Worm (Caenorhabditis elegans): ENCODE data around the gene T21C9.6.

Gene T21C9.6

DNA sequence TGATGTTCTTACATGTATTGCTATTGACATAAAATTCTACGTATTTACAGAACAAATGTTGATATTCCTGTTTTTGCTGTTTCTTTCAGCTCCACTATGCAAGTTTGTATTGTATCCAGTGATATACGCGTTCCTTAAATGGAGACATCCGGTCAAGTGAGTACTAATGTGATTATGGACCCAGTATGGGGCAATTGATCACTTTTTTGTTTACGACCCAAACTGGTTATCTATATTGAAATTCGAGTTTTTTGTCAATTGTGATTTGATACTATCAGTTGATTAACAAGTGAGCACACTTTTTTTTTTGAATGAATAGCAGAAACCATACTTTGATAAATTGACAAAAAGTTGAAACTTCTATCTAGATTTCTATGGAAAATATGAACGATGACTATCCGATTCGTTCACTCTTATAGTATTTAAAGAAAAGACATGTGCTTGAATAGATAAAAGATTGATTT lies at the start of gene T21C9.6:
Gene T21C9.6, plus strand, starts transcription at position 51 of the 464 bp plus-strand sequence.
- TF ChIP-seq ZK337.2 (GFP tag; IDR thresholded peaks at IDR 0.05) (no peak), hlh-11 (tag; optimal IDR thresholded peaks at IDR 0.05) (peak; percentile 16), nhr-28 (tag; optimal IDR thresholded peaks at IDR 0.05) (peak; percentile 61), php-3 (GFP tag; IDR thresholded peaks at IDR 0.05) (0 out of 2 replicates have a peak, but pooled peaks have one; percentile 27), unc-62 (GFP tag; optimal IDR thresholded peaks at IDR 0.05 in 1 of 2) (peak in 1 of 2 experiments; percentile 9), unc-62 (tag; optimal IDR thresholded peaks at IDR 0.05) (no peak), daf-16 (GFP tag; optimal IDR thresholded peaks at IDR 0.05) (no peak), daf-16 (tag; optimal IDR thresholded peaks at IDR 0.05) (peak; percentile 47), dve-1 (tag; optimal IDR thresholded peaks at IDR 0.05; ENCODE audit: insufficient read depth) (peak; percentile 11), pqm-1 (tag; optimal IDR thresholded peaks at IDR 0.05) (peak; percentile 75), nhr-25 (tag; optimal IDR thresholded peaks at IDR 0.05; ENCODE audit: borderline replicate concordance, insufficient read depth) (no peak), daf-8 (GFP tag; IDR thresholded peaks at IDR 0.05) (no peak), nhr-77 (tag; optimal IDR thresholded peaks at IDR 0.05) (peak; percentile 21)

DNA sequence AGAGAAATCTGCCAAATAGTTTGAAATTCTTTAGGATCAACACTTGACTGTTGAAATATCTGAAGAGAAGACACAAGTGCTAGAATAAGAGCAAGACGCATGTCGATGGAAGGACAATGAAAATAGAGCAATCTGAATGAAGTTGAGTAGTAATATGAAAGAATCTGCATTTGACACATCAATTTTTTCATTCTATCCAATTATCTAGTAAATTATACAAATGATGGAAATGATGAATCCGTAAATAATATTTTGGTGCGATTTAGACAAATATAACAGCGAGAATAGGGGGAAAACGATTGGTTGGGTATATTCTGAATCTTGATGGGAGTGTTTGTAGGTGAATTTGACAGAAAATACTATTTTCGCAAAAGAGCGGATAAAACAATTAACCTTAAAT lies 49.0 kb upstream of the T21C9.6 start, which contains the start of gene txt-10:
Gene txt-10, minus strand, starts transcription at position 101 of the 400 bp plus-strand sequence.
- TF ChIP-seq dmd-8 (GFP tag; IDR thresholded peaks at IDR 0.05) (no peak), mep-1 (tag; optimal IDR thresholded peaks at IDR 0.05) (peak; percentile 9), rbr-2 (tag; optimal IDR thresholded peaks at IDR 0.05) (no peak), dve-1 (tag; optimal IDR thresholded peaks at IDR 0.05; ENCODE audit: insufficient read depth) (no peak), ceh-32 (tag; optimal IDR thresholded peaks at IDR 0.05; ENCODE audit: poor library complexity) (no peak), F44E2.7 (GFP tag; IDR thresholded peaks at IDR 0.05) (no peak), ama-1 (optimal IDR thresholded peaks at IDR 0.05) (no peak), mdl-1 (tag; optimal IDR thresholded peaks at IDR 0.05) (no peak), php-3 (GFP tag; IDR thresholded peaks at IDR 0.05) (no peak), pha-4 (GFP tag; IDR thresholded peaks at IDR 0.05) (no peak), pha-4 (tag; optimal IDR thresholded peaks at IDR 0.05) (no peak), unc-62 (GFP tag; optimal IDR thresholded peaks at IDR 0.05 in 1 of 2) (peak in 1 of 2 experiments; percentile 88), unc-62 (tag; optimal IDR thresholded peaks at IDR 0.05) (no peak), Y48G9A.11 (GFP tag; IDR thresholded peaks at IDR 0.05) (no peak), zip-2 (tag; optimal IDR thresholded peaks at IDR 0.05) (no peak), aly-2 (tag; optimal IDR thresholded peaks at IDR 0.05) (no peak), dmd-9 (GFP tag; IDR thresholded peaks at IDR 0.05) (no peak), unc-130 (GFP tag; optimal IDR thresholded peaks at IDR 0.05) (no peak), lin-39 (tag; optimal IDR thresholded peaks at IDR 0.05) (no peak), nhr-41 (GFP tag; IDR thresholded peaks at IDR 0.05) (no peak), dpl-1 (GFP tag; optimal IDR thresholded peaks at IDR 0.05) (no peak), F10B5.3 (tag; optimal IDR thresholded peaks at IDR 0.05) (no peak), daf-19 (GFP tag; conservative IDR thresholded peaks at IDR 0.05) (no peak), aha-1 (tag) (peak; percentile 34), F49E8.2 (tag; optimal IDR thresholded peaks at IDR 0.05; ENCODE audit: borderline replicate concordance) (no peak), R02D3.7 (tag; optimal IDR thresholded peaks at IDR 0.05) (no peak)

DNA sequence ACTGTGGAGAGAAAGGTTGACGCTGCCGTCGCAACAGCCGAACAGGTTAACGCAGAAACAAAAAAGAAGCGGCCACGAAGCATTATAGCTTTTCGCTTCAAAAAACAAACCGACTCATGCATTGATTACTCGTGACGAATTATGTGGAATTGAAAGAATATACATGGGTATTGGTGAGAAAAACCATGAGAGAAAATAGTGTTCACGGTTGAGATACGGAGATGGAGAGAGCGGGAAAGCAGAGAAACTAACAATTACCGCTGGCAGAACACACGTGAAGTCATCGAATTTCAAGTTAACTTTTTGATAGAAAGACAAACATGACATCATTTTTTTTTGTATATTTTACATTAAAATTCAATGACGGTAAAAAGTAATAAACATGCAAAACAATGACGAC lies 46.4 kb upstream of the T21C9.6 start:
- TF ChIP-seq T26A8.4 (GFP tag; IDR thresholded peaks at IDR 0.05) = no peak
- peak; percentile 61 for TF ChIP-seq dve-1 (tag; optimal IDR thresholded peaks at IDR 0.05; ENCODE audit: insufficient read depth)
- TF ChIP-seq F26F4.8 (GFP tag; conservative IDR thresholded peaks at IDR 0.05) = 0 out of 2 replicates have a peak, but pooled peaks have one; percentile 34
- TF ChIP-seq hmg-1.1 (GFP tag; IDR thresholded peaks at IDR 0.05) = 0 out of 2 replicates have a peak, but pooled peaks have one; percentile 18
- TF ChIP-seq hlh-30 (tag; optimal IDR thresholded peaks at IDR 0.05; ENCODE audit: insufficient read depth) = peak; percentile 79
- no peak for TF ChIP-seq aha-1 (tag)
- TF ChIP-seq dmd-8 (GFP tag; IDR thresholded peaks at IDR 0.05) = no peak
- peak in 1 of 2 experiments; percentile 48 for TF ChIP-seq lsy-2 (tag; optimal IDR thresholded peaks at IDR 0.05)
- TF ChIP-seq hif-1 (tag; optimal IDR thresholded peaks at IDR 0.05) = peak in 1 of 2 experiments; percentile 14
- 0 out of 2 replicates have a peak, but pooled peaks have one; percentile 26 for TF ChIP-seq egl-43 (GFP tag; IDR thresholded peaks at IDR 0.05)
- peak; percentile 8 for TF ChIP-seq T20F7.1 (GFP tag; optimal IDR thresholded peaks at IDR 0.05)
- TF ChIP-seq mes-2 (tag; optimal IDR thresholded peaks at IDR 0.05; ENCODE audit: poor library complexity, severe bottlenecking) = peak; percentile 41
- no peak for TF ChIP-seq daf-16 (GFP tag; optimal IDR thresholded peaks at IDR 0.05)
- TF ChIP-seq daf-16 (tag; optimal IDR thresholded peaks at IDR 0.05) = peak; percentile 39
- TF ChIP-seq mxl-3 (GFP tag; optimal IDR thresholded peaks at IDR 0.05) = peak; percentile 19
- peak; percentile 29 for TF ChIP-seq lin-38 (GFP tag; IDR thresholded peaks at IDR 0.05)
- TF ChIP-seq egl-27 (tag; optimal IDR thresholded peaks at IDR 0.05) = no peak
- TF ChIP-seq dpl-1 (GFP tag; optimal IDR thresholded peaks at IDR 0.05) = peak; percentile 1
- TF ChIP-seq hlh-11 (tag; optimal IDR thresholded peaks at IDR 0.05) = peak; percentile 36
- TF ChIP-seq mdl-1 (tag; optimal IDR thresholded peaks at IDR 0.05) = peak in 1 of 2 experiments; percentile 71
- TF ChIP-seq F49E8.2 (tag; optimal IDR thresholded peaks at IDR 0.05; ENCODE audit: borderline replicate concordance) = no peak
- peak; percentile 2 for TF ChIP-seq pqm-1 (tag; optimal IDR thresholded peaks at IDR 0.05)

Measured in whole organism, L4 larva.